Worm (Caenorhabditis elegans): ENCODE measurements around the gene grsp-4.

DNA sequence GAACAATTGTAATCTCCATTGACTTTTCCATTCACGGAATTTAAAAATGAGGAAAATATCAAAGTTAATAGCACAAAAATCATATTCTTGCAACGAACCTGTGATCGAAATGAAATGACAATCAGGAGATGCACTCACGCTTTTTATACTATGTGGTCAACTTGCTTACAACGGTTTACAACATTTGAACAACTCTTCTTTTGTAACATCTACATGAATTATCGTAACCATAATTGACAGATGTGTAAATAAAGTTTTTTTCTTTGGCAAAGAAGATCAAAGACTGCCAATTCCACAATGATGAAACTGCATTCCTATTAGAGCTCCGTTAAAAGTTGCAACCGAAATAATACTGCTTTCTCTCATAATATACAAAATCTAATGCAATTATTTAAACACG lies 15.0 kb downstream of the grsp-4 start, which contains the start of gene F07C4.10:
- no peak for TF ChIP-seq C38D4.7 (GFP tag; optimal IDR thresholded peaks at IDR 0.05)
- no peak for TF ChIP-seq pat-9 (tag; optimal IDR thresholded peaks at IDR 0.05)
